Fruit fly (Drosophila melanogaster): Measurements from ENCODE around the gene tna.

DNA sequence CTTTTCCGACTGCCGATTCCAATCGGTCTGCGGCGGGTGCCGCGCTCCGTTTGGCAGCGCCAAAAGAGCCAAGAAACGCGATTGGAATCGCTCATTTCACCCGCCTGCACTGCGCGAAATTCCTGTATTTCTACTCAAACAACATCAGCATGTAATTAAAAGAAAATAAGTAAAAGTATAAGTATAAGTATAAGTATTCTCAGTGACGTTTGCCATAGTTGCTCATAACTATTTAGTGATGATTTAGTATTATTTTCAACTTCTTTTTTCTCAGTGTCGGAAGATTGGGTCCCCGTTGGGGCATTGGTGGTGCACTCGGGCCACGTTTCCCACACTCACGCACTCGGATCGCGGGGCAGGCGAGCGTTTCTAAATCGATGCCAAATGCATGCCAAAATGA lies 77.9 kb downstream of the tna start:
- no peak for TF ChIP-seq Abd-B (GFP tag; optimal IDR thresholded peaks at IDR 0.05)
- peak; percentile 10 for TF ChIP-seq psq (GFP tag; optimal IDR thresholded peaks at IDR 0.05)
- TF ChIP-seq woc (GFP tag; optimal IDR thresholded peaks at IDR 0.05): peak; percentile 11
- no peak for TF ChIP-seq Jra (GFP tag; optimal IDR thresholded peaks at IDR 0.05)
